Worm (Caenorhabditis elegans): ENCODE results near the gene jhdm-1.

jhdm-1 gene

DNA sequence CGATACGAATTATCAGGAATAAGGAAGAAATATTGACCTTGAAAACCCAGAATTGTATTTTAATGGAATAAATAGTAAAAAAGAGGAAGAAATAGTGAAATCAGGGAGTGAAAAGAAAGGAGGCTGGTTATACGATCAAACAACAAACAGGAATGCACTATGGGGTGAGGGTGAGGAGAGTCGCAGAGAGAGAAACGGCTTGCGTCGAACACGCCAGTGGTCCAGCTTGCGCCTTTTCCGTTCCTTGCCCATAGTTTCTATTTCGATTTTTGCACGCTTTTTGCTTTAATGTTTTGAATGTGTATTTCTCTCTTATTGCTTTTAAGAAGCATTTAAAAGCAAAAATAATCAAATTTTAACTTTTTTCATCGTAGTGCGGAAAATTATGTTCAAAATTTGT is 618 bp upstream of the jhdm-1 start (continued):
- TF ChIP-seq nhr-237 (tag; optimal IDR thresholded peaks at IDR 0.05), result no peak

DNA sequence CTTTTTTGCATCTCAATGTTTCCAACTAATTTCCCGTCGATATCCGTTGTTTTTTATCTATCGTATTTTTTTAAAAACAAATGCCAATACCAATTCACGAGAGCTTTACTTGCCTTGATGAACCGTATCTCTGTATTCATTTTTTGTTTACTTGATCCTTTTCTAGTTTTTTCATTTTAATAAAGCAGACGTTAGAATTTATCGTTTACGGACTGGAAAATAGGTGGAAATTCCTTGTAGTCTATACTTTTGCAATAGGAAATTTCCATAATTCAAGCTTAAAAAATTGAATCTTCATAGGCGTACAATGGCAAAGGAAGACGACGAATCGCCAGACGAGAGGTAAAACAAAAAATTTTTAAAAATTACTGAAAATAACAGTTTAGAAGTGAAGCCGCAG is 5.5 kb downstream of the jhdm-1 start, which contains the start of gene algn-1:
TSS of gene algn-1 (plus strand) at position 301 of the 400 bp plus-strand sequence.
- TF ChIP-seq nhr-6 (tag; optimal IDR thresholded peaks at IDR 0.05) (no peak), skn-1 (tag; optimal IDR thresholded peaks at IDR 0.05) (no peak), ama-1 (optimal IDR thresholded peaks at IDR 0.05) (no peak), mab-5 (tag; optimal IDR thresholded peaks at IDR 0.05) (no peak)

DNA sequence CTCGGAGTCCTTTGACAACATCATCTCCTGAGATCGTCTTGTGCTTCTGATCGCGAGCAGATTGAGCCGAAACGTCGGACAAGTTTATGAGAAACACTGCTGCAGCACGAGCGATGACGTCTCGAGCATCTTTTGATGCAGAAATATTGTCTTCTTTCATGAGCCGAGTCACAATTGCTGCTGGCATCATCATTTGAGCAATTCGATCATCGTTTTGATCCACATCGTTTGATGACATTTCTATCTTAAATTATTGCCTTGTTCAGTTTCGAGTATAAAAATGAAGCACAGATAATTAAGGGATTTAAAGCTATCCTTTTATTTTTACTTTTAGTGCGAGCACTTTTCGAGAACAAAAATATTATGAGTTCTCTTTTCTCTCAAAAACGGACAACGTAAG is 8.3 kb downstream of the jhdm-1 start, which contains the start of gene T26A5.8:
TSS of gene T26A5.8 (minus strand) at position 247 of the 400 bp plus-strand sequence.
- peak; percentile 45 for TF ChIP-seq sma-3 (GFP tag; optimal IDR thresholded peaks at IDR 0.05)
- TF ChIP-seq crh-2 (tag; optimal IDR thresholded peaks at IDR 0.05), result peak; percentile 10
- no peak for TF ChIP-seq sma-9 (GFP tag; optimal IDR thresholded peaks at IDR 0.05)
- TF ChIP-seq sma-9 (tag; optimal IDR thresholded peaks at IDR 0.05), result no peak
- TF ChIP-seq elt-1 (tag; optimal IDR thresholded peaks at IDR 0.05), result no peak
- peak; percentile 15 for TF ChIP-seq lin-13 (GFP tag; optimal IDR thresholded peaks at IDR 0.05)
- peak; percentile 19 for TF ChIP-seq nhr-6 (tag; optimal IDR thresholded peaks at IDR 0.05)
- TF ChIP-seq fos-1 (tag; optimal IDR thresholded peaks at IDR 0.05), result no peak
- TF ChIP-seq ztf-4 (tag; optimal IDR thresholded peaks at IDR 0.05), result peak; percentile 29
- TF ChIP-seq egl-27 (tag; optimal IDR thresholded peaks at IDR 0.05), result no peak
- TF ChIP-seq ama-1 (optimal IDR thresholded peaks at IDR 0.05), result peak; percentile 56
- peak; percentile 25 for TF ChIP-seq nhr-129 (tag; optimal IDR thresholded peaks at IDR 0.05)
- peak in 1 of 2 experiments; percentile 58 for TF ChIP-seq lsy-2 (tag; optimal IDR thresholded peaks at IDR 0.05)

DNA sequence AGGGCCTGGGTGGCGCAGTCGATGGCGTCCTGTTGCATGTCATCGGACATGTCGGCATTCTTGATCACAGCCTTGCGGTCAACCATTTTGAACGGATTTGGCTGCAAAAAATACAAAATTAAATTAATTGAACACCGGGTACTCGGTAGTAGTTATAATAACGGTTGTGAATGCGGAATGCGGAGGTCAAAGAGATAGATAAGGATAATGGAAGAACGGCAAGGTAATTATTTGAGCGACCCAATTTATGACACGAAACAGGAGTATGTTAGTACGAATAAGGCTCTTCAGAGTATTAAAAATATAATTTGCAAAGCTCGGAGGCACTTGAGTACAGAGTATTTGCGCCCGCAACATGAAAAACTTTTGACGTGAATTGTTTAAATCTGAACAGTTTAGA is 9.4 kb downstream of the jhdm-1 start, which contains the start of gene dlc-1:
TSS of gene dlc-1 (minus strand) at position 101 of the 400 bp plus-strand sequence.
- TF ChIP-seq unc-55 (GFP tag; optimal IDR thresholded peaks at IDR 0.05) (no peak), elt-3 (tag; optimal IDR thresholded peaks at IDR 0.05) (no peak), nhr-129 (tag; optimal IDR thresholded peaks at IDR 0.05) (no peak), nhr-6 (tag; optimal IDR thresholded peaks at IDR 0.05) (no peak), Y55F3AM.14 (GFP tag; optimal IDR thresholded peaks at IDR 0.05) (no peak), ztf-11 (tag; optimal IDR thresholded peaks at IDR 0.05) (no peak), nhr-237 (tag; optimal IDR thresholded peaks at IDR 0.05) (no peak), blmp-1 (tag; optimal IDR thresholded peaks at IDR 0.05; ENCODE audit: insufficient read depth) (no peak), ZK546.5 (tag; optimal IDR thresholded peaks at IDR 0.05) (no peak), fos-1 (tag; optimal IDR thresholded peaks at IDR 0.05) (no peak), ztf-4 (tag; optimal IDR thresholded peaks at IDR 0.05) (no peak), ama-1 (optimal IDR thresholded peaks at IDR 0.05) (no peak), ceh-16 (tag; optimal IDR thresholded peaks at IDR 0.05) (no peak), nhr-10 (tag; optimal IDR thresholded peaks at IDR 0.05) (no peak), mbf-1 (tag; optimal IDR thresholded peaks at IDR 0.05) (no peak), sma-9 (GFP tag; optimal IDR thresholded peaks at IDR 0.05) (no peak), sma-9 (tag; optimal IDR thresholded peaks at IDR 0.05) (no peak), gmeb-1 (tag; optimal IDR thresholded peaks at IDR 0.05) (no peak)

DNA sequence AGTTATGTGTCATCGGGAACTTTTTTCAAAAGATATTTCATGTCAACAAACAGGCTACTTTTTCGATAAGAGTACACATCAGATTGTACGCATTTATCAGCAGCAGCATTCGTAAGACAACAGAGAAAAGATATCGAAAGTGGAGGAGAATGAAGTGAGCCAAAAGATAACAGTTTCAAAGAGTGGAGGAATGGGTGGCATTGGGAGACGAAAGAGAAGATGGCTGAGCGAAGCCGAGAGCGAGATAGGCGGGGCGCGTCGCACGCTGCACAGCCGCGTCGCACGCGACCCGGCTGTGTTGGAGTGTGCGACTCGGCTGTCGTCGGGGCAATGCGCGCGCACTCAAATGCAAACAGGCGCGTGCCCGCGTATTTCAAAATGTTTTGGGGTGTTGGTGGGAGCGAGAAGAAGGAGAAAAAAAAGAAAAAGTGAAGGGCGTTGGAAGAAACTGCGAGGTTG is 9.9 kb downstream of the jhdm-1 start:
- peak; percentile 73 for TF ChIP-seq zag-1 (tag; optimal IDR thresholded peaks at IDR 0.05)
- TF ChIP-seq dmd-4 (tag; optimal IDR thresholded peaks at IDR 0.05), result no peak
- peak; percentile 85 for TF ChIP-seq ama-1 (optimal IDR thresholded peaks at IDR 0.05)
- no peak for TF ChIP-seq unc-39 (tag; optimal IDR thresholded peaks at IDR 0.05)
- TF ChIP-seq nhr-10 (tag; optimal IDR thresholded peaks at IDR 0.05), result no peak
- peak; percentile 89 for TF ChIP-seq Y55F3AM.14 (GFP tag; optimal IDR thresholded peaks at IDR 0.05)
- no peak for TF ChIP-seq ztf-1 (GFP tag; conservative IDR thresholded peaks at IDR 0.05)
- TF ChIP-seq C34F6.9 (tag; optimal IDR thresholded peaks at IDR 0.05), result peak; percentile 79
- TF ChIP-seq nhr-21 (tag; optimal IDR thresholded peaks at IDR 0.05), result peak; percentile 86
- peak; percentile 66 for TF ChIP-seq ceh-82 (tag; optimal IDR thresholded peaks at IDR 0.05)
- peak; percentile 75 to 83 for TF ChIP-seq lsy-2 (tag; optimal IDR thresholded peaks at IDR 0.05)
- no peak for TF ChIP-seq alr-1 (tag; optimal IDR thresholded peaks at IDR 0.05)
- TF ChIP-seq peb-1 (tag; optimal IDR thresholded peaks at IDR 0.05), result peak; percentile 1
- TF ChIP-seq nhr-6 (tag; optimal IDR thresholded peaks at IDR 0.05), result peak; percentile 10
- no peak for TF ChIP-seq nhr-23 (tag; optimal IDR thresholded peaks at IDR 0.05)
- no peak for TF ChIP-seq lin-39 (tag; optimal IDR thresholded peaks at IDR 0.05)
- TF ChIP-seq snpc-4 (tag; optimal IDR thresholded peaks at IDR 0.05), result peak; percentile 40
- peak; percentile 68 for TF ChIP-seq sem-4 (tag; optimal IDR thresholded peaks at IDR 0.05)
- peak; percentile 83 for TF ChIP-seq nhr-129 (tag; optimal IDR thresholded peaks at IDR 0.05)
- TF ChIP-seq egl-27 (tag; optimal IDR thresholded peaks at IDR 0.05), result no peak
- TF ChIP-seq aly-2 (tag; optimal IDR thresholded peaks at IDR 0.05), result no peak
- TF ChIP-seq nhr-12 (tag; optimal IDR thresholded peaks at IDR 0.05), result no peak
- TF ChIP-seq mbf-1 (tag; optimal IDR thresholded peaks at IDR 0.05), result no peak
- no peak for TF ChIP-seq ZK546.5 (tag; optimal IDR thresholded peaks at IDR 0.05)
- TF ChIP-seq fos-1 (tag; optimal IDR thresholded peaks at IDR 0.05), result peak; percentile 98
- peak; percentile 85 for TF ChIP-seq gmeb-1 (tag; optimal IDR thresholded peaks at IDR 0.05)
- TF ChIP-seq elt-1 (tag; optimal IDR thresholded peaks at IDR 0.05), result no peak
- TF ChIP-seq blmp-1 (tag; optimal IDR thresholded peaks at IDR 0.05; ENCODE audit: insufficient read depth), result peak; percentile 65
- TF ChIP-seq mab-5 (tag; optimal IDR thresholded peaks at IDR 0.05), result peak; percentile 79
- no peak for TF ChIP-seq unc-62 (GFP tag; optimal IDR thresholded peaks at IDR 0.05)
- TF ChIP-seq skn-1 (tag; optimal IDR thresholded peaks at IDR 0.05), result no peak
- peak; percentile 88 for TF ChIP-seq crh-2 (tag; optimal IDR thresholded peaks at IDR 0.05)
- TF ChIP-seq F13H6.1 (tag; optimal IDR thresholded peaks at IDR 0.05), result peak; percentile 94

Data from whole organism, L2 larva.